Fruit fly (Drosophila melanogaster): ENCODE measurements around the gene Cmpk.
A peak's percentile ranks its signal among the peaks of the same experiment; 100 is the strongest.

The Cmpk gene

dm6 chr3R:26021195-26021914 is 33.9 kb downstream of the Cmpk start (continued):
- TF ChIP-seq org-1 (GFP tag; optimal IDR thresholded peaks at IDR 0.05) (peak; percentile 95), CG2712 (tag; optimal IDR thresholded peaks at IDR 0.05) (peak; percentile 97), CG5953 (GFP tag; IDR thresholded peaks at IDR 0.05) (0 out of 2 replicates have a peak, but pooled peaks have one; percentile 46), CG30403 (GFP tag; optimal IDR thresholded peaks at IDR 0.05) (peak; percentile 98), CG17328 (GFP tag; IDR thresholded peaks at IDR 0.05) (peak; percentile 71; the same call in 1 of the 2 replicates), gem (tag; optimal IDR thresholded peaks at IDR 0.05) (peak; percentile 98), Oli (tag; optimal IDR thresholded peaks at IDR 0.05) (peak; percentile 97), CG4730 (GFP tag; IDR thresholded peaks at IDR 0.05) (peak; percentile 72), Gug (GFP tag; IDR thresholded peaks at IDR 0.05) (peak; percentile 65), Dref (GFP tag; IDR thresholded peaks at IDR 0.05) (no peak), Hr78 (GFP tag; optimal IDR thresholded peaks at IDR 0.05) (peak in 1 of 2 experiments; percentile 55), dmrt11E (tag; optimal IDR thresholded peaks at IDR 0.05) (peak; percentile 99), CG14860 (GFP tag; IDR thresholded peaks at IDR 0.05; ENCODE audit: partially characterized antibody) (peak; percentile 49; the same call in 2 of the 3 replicates), Antp (GFP tag; optimal IDR thresholded peaks at IDR 0.05) (peak; percentile 67), H15 (GFP tag; IDR thresholded peaks at IDR 0.05) (peak; percentile 78), tup (GFP tag; optimal IDR thresholded peaks at IDR 0.05) (peak; percentile 32), CG10959 (GFP tag; IDR thresholded peaks at IDR 0.05) (peak; percentile 71), ttk (GFP tag; IDR thresholded peaks at IDR 0.05) (peak; percentile 69), CG4707 (GFP tag; optimal IDR thresholded peaks at IDR 0.05) (peak; percentile 50), CG9876 (GFP tag; optimal IDR thresholded peaks at IDR 0.05) (peak; percentile 58), CG13424 (tag; optimal IDR thresholded peaks at IDR 0.05) (peak; percentile 97), crol (GFP tag; IDR thresholded peaks at IDR 0.05) (peak; percentile 54), Hmx (GFP tag; optimal IDR thresholded peaks at IDR 0.05) (peak; percentile 87), pan (optimal IDR thresholded peaks at IDR 0.05) (no peak), pan (GFP tag; optimal IDR thresholded peaks at IDR 0.05 in 1 of 2, IDR thresholded peaks at IDR 0.05 in 1 of 2) (peak in 1 of 2 experiments; percentile 86), kni (GFP tag; optimal IDR thresholded peaks at IDR 0.05) (peak; percentile 84), bsh (GFP tag; optimal IDR thresholded peaks at IDR 0.05) (peak; percentile 86 to 93), nmo (GFP tag; optimal IDR thresholded peaks at IDR 0.05) (peak; percentile 99), her (GFP tag; optimal IDR thresholded peaks at IDR 0.05) (peak; percentile 34), en (GFP tag; optimal IDR thresholded peaks at IDR 0.05) (peak; percentile 67), oc (tag; optimal IDR thresholded peaks at IDR 0.05) (peak; percentile 69), Xrp1 (GFP tag; IDR thresholded peaks at IDR 0.05) (peak; percentile 85), CG4282 (GFP tag; optimal IDR thresholded peaks at IDR 0.05) (peak; percentile 30), CG1602 (GFP tag; optimal IDR thresholded peaks at IDR 0.05) (peak; percentile 95), CG4360 (GFP tag; IDR thresholded peaks at IDR 0.05) (no peak), CG13287 (GFP tag; IDR thresholded peaks at IDR 0.05; ENCODE audit: partially characterized antibody) (no peak), Ets97D (GFP tag; optimal IDR thresholded peaks at IDR 0.05) (peak; percentile 43), Fer1 (GFP tag; optimal IDR thresholded peaks at IDR 0.05) (peak; percentile 86), CG6175 (GFP tag; IDR thresholded peaks at IDR 0.05) (peak; percentile 61; the same call in 1 of the 3 replicates), CG31365 (tag; optimal IDR thresholded peaks at IDR 0.05) (no peak), h (optimal IDR thresholded peaks at IDR 0.05) (no peak), CG12299 (tag; optimal IDR thresholded peaks at IDR 0.05) (peak; percentile 70), Nf-YC (tag; optimal IDR thresholded peaks at IDR 0.05) (peak; percentile 8), Drgx (GFP tag; IDR thresholded peaks at IDR 0.05) (peak; percentile 53; the same call in 1 of the 2 replicates), CG16863 (GFP tag; optimal IDR thresholded peaks at IDR 0.05) (peak; percentile 91), Oaz (GFP tag; IDR thresholded peaks at IDR 0.05) (peak; percentile 58; the same call in 1 of the 2 replicates), CG1233 (GFP tag; optimal IDR thresholded peaks at IDR 0.05) (peak; percentile 95), ranshi (GFP tag; IDR thresholded peaks at IDR 0.05) (peak; percentile 81; the same call in 1 of the 2 replicates), Ptx1 (GFP tag; IDR thresholded peaks at IDR 0.05) (peak; percentile 90), Chrac-16 (GFP tag; optimal IDR thresholded peaks at IDR 0.05) (peak; percentile 93)

Measured in whole organism, embryonic.